Fruit fly (Drosophila melanogaster): ENCODE results near the gene Qtzl.
A peak's percentile ranks its signal among the peaks of the same experiment; 100 is the strongest.

Gene Qtzl

DNA sequence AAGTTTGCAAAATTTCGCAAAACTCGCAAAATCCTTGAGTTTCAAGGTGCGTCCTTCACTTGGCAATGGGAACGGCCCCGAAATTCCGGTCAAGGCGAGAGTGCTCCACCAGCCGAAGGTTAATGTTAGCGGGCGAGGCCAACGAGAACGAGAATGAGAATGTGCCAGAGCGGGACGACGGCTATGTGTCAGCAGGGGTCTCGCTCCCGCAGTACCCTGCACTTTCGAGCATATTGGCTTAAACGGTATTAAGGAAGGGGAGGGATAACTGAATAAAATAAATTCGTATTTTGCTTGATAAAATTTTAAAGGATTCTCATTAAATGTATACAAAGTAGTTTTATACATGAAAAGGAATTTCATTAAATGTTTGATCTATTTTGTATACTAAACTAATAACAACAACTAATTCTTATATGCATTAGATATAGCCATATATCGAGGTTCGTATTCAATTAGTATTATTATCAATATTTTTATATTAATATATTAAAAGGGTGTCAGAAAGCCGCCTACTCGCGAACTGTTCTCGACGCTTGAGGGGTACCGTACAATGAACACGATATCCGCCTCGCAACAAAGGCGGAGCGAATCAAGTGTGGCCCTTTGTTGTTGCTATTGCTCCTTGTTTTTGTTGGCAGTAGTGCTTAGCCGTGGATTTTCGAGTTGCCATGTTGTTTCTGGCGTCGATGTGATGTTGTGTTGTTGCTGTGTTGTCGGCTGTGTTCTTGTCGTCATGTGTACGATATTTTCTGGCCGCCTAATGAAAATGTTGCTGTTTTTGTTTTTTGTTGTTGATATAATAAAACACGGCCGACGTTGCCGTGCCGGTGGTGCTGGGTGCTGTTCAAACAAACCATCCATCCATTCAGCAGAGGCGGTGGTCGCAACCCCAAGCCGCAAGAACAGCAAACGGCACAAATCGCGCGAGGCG lies 11.1 kb downstream of the Qtzl start (continued):
- TF ChIP-seq CG12219 (GFP tag; optimal IDR thresholded peaks at IDR 0.05) (peak; percentile 74), dmrt11E (tag; optimal IDR thresholded peaks at IDR 0.05) (peak; percentile 97), CG2712 (tag; optimal IDR thresholded peaks at IDR 0.05) (peak; percentile 98), CG7928 (GFP tag; optimal IDR thresholded peaks at IDR 0.05) (peak; percentile 73), dm (GFP tag; optimal IDR thresholded peaks at IDR 0.05) (peak; percentile 45), CG14441 (GFP tag; IDR thresholded peaks at IDR 0.05) (no peak), CG17802 (tag; optimal IDR thresholded peaks at IDR 0.05) (peak; percentile 53), tin (GFP tag; optimal IDR thresholded peaks at IDR 0.05) (peak; percentile 87), CG17912 (GFP tag; optimal IDR thresholded peaks at IDR 0.05) (no peak), Hsf (GFP tag; optimal IDR thresholded peaks at IDR 0.05) (peak; percentile 76), Opbp (GFP tag; IDR thresholded peaks at IDR 0.05; ENCODE audit: partially characterized antibody) (no peak), corto (GFP tag; optimal IDR thresholded peaks at IDR 0.05) (no peak), CG2120 (GFP tag; optimal IDR thresholded peaks at IDR 0.05) (peak; percentile 82), Mrtf (GFP tag; IDR thresholded peaks at IDR 0.05) (no peak), Myb (GFP tag; optimal IDR thresholded peaks at IDR 0.05) (peak; percentile 37), rib (GFP tag; IDR thresholded peaks at IDR 0.05) (no peak), Drgx (GFP tag; IDR thresholded peaks at IDR 0.05) (no peak), insv (GFP tag; optimal IDR thresholded peaks at IDR 0.05) (peak in 1 of 2 experiments; percentile 47), Mes4 (GFP tag; optimal IDR thresholded peaks at IDR 0.05) (peak; percentile 65), CG13123 (GFP tag; optimal IDR thresholded peaks at IDR 0.05) (peak; percentile 87), sc (optimal IDR thresholded peaks at IDR 0.05) (no peak), sc (GFP tag; optimal IDR thresholded peaks at IDR 0.05) (peak; percentile 92), Camta (GFP tag; optimal IDR thresholded peaks at IDR 0.05) (peak; percentile 78), CG6689 (GFP tag; IDR thresholded peaks at IDR 0.05) (no peak), sd (tag; optimal IDR thresholded peaks at IDR 0.05) (peak; percentile 56), kah (GFP tag; optimal IDR thresholded peaks at IDR 0.05) (peak; percentile 42), CG31441 (GFP tag; IDR thresholded peaks at IDR 0.05) (no peak), so (GFP tag; IDR thresholded peaks at IDR 0.05) (no peak), shn (GFP tag; optimal IDR thresholded peaks at IDR 0.05) (peak; percentile 77), grn (GFP tag; optimal IDR thresholded peaks at IDR 0.05) (no peak), prd (optimal IDR thresholded peaks at IDR 0.05) (no peak), prd (GFP tag; IDR thresholded peaks at IDR 0.05) (no peak), Atf-2 (GFP tag; optimal IDR thresholded peaks at IDR 0.05) (peak; percentile 76), CG5953 (GFP tag; IDR thresholded peaks at IDR 0.05) (no peak), CG1024 (GFP tag; IDR thresholded peaks at IDR 0.05) (no peak), mld (GFP tag; IDR thresholded peaks at IDR 0.05; ENCODE audit: partially characterized antibody) (no peak), CG43689 (GFP tag; IDR thresholded peaks at IDR 0.05) (no peak), vvl (GFP tag; IDR thresholded peaks at IDR 0.05) (no peak), sug (tag; optimal IDR thresholded peaks at IDR 0.05) (peak; percentile 92), Nf-YC (tag; optimal IDR thresholded peaks at IDR 0.05) (peak; percentile 87), da (GFP tag; optimal IDR thresholded peaks at IDR 0.05) (no peak), CG4360 (GFP tag; IDR thresholded peaks at IDR 0.05) (no peak), jigr1 (GFP tag; IDR thresholded peaks at IDR 0.05) (no peak), gem (tag; optimal IDR thresholded peaks at IDR 0.05) (peak; percentile 99), CG16779 (GFP tag; IDR thresholded peaks at IDR 0.05) (no peak), ems (GFP tag; optimal IDR thresholded peaks at IDR 0.05) (peak; percentile 73), CG18764 (GFP tag; optimal IDR thresholded peaks at IDR 0.05) (peak; percentile 74), pita (GFP tag; optimal IDR thresholded peaks at IDR 0.05) (no peak), dysf (GFP tag; IDR thresholded peaks at IDR 0.05) (no peak), Spps (tag; optimal IDR thresholded peaks at IDR 0.05) (peak; percentile 84), Poxn (GFP tag; IDR thresholded peaks at IDR 0.05) (no peak)

All from whole organism, embryonic.